Worm (Caenorhabditis elegans) whole organism, mixed stage, embryonic: Measurements from ENCODE around the gene F21D5.9.

ENCODE experiments used
- lin-13 ChIP-seq: fragments of 150-350 bp; optimal IDR thresholded peaks from 2 replicates; lab custom pipeline; 2014; ENCODE audit warnings: missing biosample characterization, missing genetic modification characterization
- lsy-2 ChIP-seq: fragments of 150-350 bp; optimal IDR thresholded peaks from 2 replicates; lab custom pipeline; 2014; ENCODE audit warnings: missing biosample characterization, missing genetic modification characterization
- mab-5 ChIP-seq: fragments of 150-350 bp; optimal IDR thresholded peaks from 2 replicates; lab custom pipeline; 2014; ENCODE audit warnings: missing biosample characterization, missing genetic modification characterization
- nhr-12 ChIP-seq: fragments of 150-350 bp; optimal IDR thresholded peaks from 2 replicates; lab custom pipeline; 2014; ENCODE audit warnings: missing biosample characterization, missing genetic modification characterization
- nhr-237 ChIP-seq: fragments of 150-350 bp; optimal IDR thresholded peaks from 2 replicates; lab custom pipeline; 2014; ENCODE audit warnings: missing biosample characterization, missing genetic modification characterization
- sem-2 ChIP-seq: fragments of 200-800 bp; sonication (Bioruptor generic); optimal IDR thresholded peaks from 2 replicates; lab custom pipeline; 2018; ENCODE audit warnings: mild to moderate bottlenecking, missing genetic modification characterization, missing compliant biosample characterization
- unc-62 ChIP-seq: fragments of 150-350 bp; optimal IDR thresholded peaks from 2 replicates; lab custom pipeline; 2014; ENCODE audit warnings: missing biosample characterization, missing genetic modification reagents, missing genetic modification characterization
- ztf-11 ChIP-seq: fragments of 150-350 bp; optimal IDR thresholded peaks from 2 replicates; lab custom pipeline; 2014; ENCODE audit warnings: missing biosample characterization, missing genetic modification characterization

- peak; percentile 65 for TF ChIP-seq lsy-2 (tag; lab: Kevin White, UChicago)
- TF ChIP-seq ztf-11: no peak
- TF ChIP-seq lin-13 (tag; lab: Kevin White, UChicago): peak; percentile 1
- no peak for TF ChIP-seq sem-2 (GFP tag; lab: Kevin White, UChicago)
- no peak for TF ChIP-seq unc-62
- peak; percentile 33 for TF ChIP-seq nhr-237 (tag; lab: Kevin White, UChicago)
- no peak for TF ChIP-seq mab-5 (tag; lab: Kevin White, UChicago)
- TF ChIP-seq nhr-12 (tag; lab: Kevin White, UChicago): no peak
Measured at ce11 chrIV:8743654-8744332, 20.0 kb downstream of the F21D5.9 start, which contains the start of gene F21D5.7.
